Fruit fly (Drosophila melanogaster) whole organism, wandering third instar larva: ENCODE data around the gene CG1789.

Source experiments
- Abd-B ChIP-seq: fragments of >200 bp; optimal IDR thresholded peaks from 2 replicates; lab custom pipeline; 2017; ENCODE audit warnings: missing biosample characterization, missing genetic modification characterization
- CG32264 ChIP-seq: fragments of 200-800 bp; sonication (Bioruptor generic); optimal IDR thresholded peaks from 2 replicates; lab custom pipeline; 2016; ENCODE audit warnings: missing biosample characterization, missing genetic modification characterization
- CG9705 ChIP-seq: fragments of 200-800 bp; sonication (Bioruptor generic); optimal IDR thresholded peaks from 2 replicates; lab custom pipeline; 2018; ENCODE audit warnings: missing biosample characterization, mild to moderate bottlenecking, missing genetic modification characterization
- CrebA ChIP-seq: fragments of 200-800 bp; sonication (Bioruptor generic); optimal IDR thresholded peaks from 2 replicates; lab custom pipeline; 2016; ENCODE audit warnings: missing biosample characterization, mild to moderate bottlenecking, missing genetic modification characterization, borderline replicate concordance
- Dfd ChIP-seq: fragments of >200 bp; optimal IDR thresholded peaks from 2 replicates; lab custom pipeline; 2017; ENCODE audit warnings: missing biosample characterization, missing genetic modification characterization
- Dif ChIP-seq: fragments of 200-275, 200-300 bp; sonication (Bioruptor generic); optimal IDR thresholded peaks from 2 replicates; lab custom pipeline; 2018; ENCODE audit warnings: missing biosample characterization, missing genetic modification characterization; ENCODE audit not compliant: partially characterized antibody
- GATAd ChIP-seq: sonication (Bioruptor generic); optimal IDR thresholded peaks from 2 replicates; lab custom pipeline; 2016; ENCODE audit warnings: missing biosample characterization, missing genetic modification characterization
- HLH106 ChIP-seq: fragments of 200-800 bp; optimal IDR thresholded peaks from 3 replicates; lab custom pipeline; 2019; ENCODE audit warnings: missing biosample characterization, mild to moderate bottlenecking, missing genetic modification characterization, moderate library complexity
- Hnf4 ChIP-seq: fragments of 200-800 bp; sonication (Bioruptor generic); optimal IDR thresholded peaks from 2 replicates; lab custom pipeline; 2016; ENCODE audit warnings: missing biosample characterization, mild to moderate bottlenecking, missing genetic modification characterization
- Hr78 ChIP-seq: fragments of >200 bp; optimal IDR thresholded peaks from 2 replicates; lab custom pipeline; 2017; ENCODE audit warnings: missing biosample characterization, missing genetic modification characterization
- Hr83 ChIP-seq: fragments of 200-300 bp; sonication (Bioruptor generic); optimal IDR thresholded peaks from 2 replicates; lab custom pipeline; 2016; ENCODE audit warnings: missing biosample characterization, mild to moderate bottlenecking, missing genetic modification characterization, moderate library complexity; ENCODE audit not compliant: poor library complexity, severe bottlenecking
- Jra ChIP-seq: sonication (Bioruptor generic); optimal IDR thresholded peaks from 2 replicates; lab custom pipeline; 2016; ENCODE audit warnings: missing biosample characterization, missing genetic modification characterization
- Mio ChIP-seq: sonication (Bioruptor generic); optimal IDR thresholded peaks from 2 replicates; lab custom pipeline; 2016; ENCODE audit warnings: missing biosample characterization, missing genetic modification characterization
- Myc ChIP-seq: fragments of >200 bp; optimal IDR thresholded peaks from 2 replicates; lab custom pipeline; 2017
- N ChIP-seq: fragments of >200 bp; optimal IDR thresholded peaks from 2 replicates; lab custom pipeline; 2018; ENCODE audit warnings: missing biosample characterization, missing external identifiers, missing genetic modification characterization
- OdsH ChIP-seq: fragments of 200-800 bp; sonication (Bioruptor generic); optimal IDR thresholded peaks from 2 replicates; lab custom pipeline; 2016; ENCODE audit warnings: missing biosample characterization, mild to moderate bottlenecking, missing genetic modification characterization
- Rel ChIP-seq, 2 experiments: fragments of 200-800 bp; sonication (Bioruptor generic) in 1 of 2; optimal IDR thresholded peaks; 2 replicates in 1 of 2; 3 replicates in 1 of 2; lab custom pipeline; 2016 to 2019; ENCODE audit warnings: mild to moderate bottlenecking in 2 of 2, missing biosample characterization in 2 of 2, missing genetic modification characterization in 2 of 2, moderate library complexity in 1 of 2
- Sp1 ChIP-seq: fragments of 200-800 bp; sonication (Bioruptor generic); optimal IDR thresholded peaks from 3 replicates; lab custom pipeline; 2019; ENCODE audit warnings: missing biosample characterization, mild to moderate bottlenecking, missing genetic modification characterization, moderate library complexity
- Vsx2 ChIP-seq: fragments of 200-300, 225-300 bp; sonication (Bioruptor generic); optimal IDR thresholded peaks from 2 replicates; lab custom pipeline; 2018; ENCODE audit warnings: missing biosample characterization, missing genetic modification characterization; ENCODE audit not compliant: partially characterized antibody
- br ChIP-seq: fragments of 200-800 bp; sonication (Bioruptor generic); optimal IDR thresholded peaks from 2 replicates; lab custom pipeline; 2016; ENCODE audit warnings: missing biosample characterization, missing genetic modification characterization
- brk ChIP-seq: fragments of 200-800 bp; sonication (Bioruptor generic); optimal IDR thresholded peaks from 2 replicates; lab custom pipeline; 2016; ENCODE audit warnings: missing biosample characterization, mild to moderate bottlenecking, missing genetic modification characterization
- dl ChIP-seq, 2 experiments: fragments of 175-275, 200-275 bp in 1 of 2; fragments of 200-275 bp in 1 of 2; sonication (Bioruptor generic); optimal IDR thresholded peaks; lab custom pipeline; 2018; ENCODE audit warnings: mild to moderate bottlenecking in 2 of 2, missing biosample characterization in 2 of 2, missing genetic modification characterization in 2 of 2, moderate library complexity in 2 of 2; ENCODE audit not compliant: partially characterized antibody in 2 of 2, insufficient read depth in 1 of 2
- dmrt93B ChIP-seq: fragments of 200-800 bp; sonication (Bioruptor generic); optimal IDR thresholded peaks from 2 replicates; lab custom pipeline; 2018; ENCODE audit warnings: missing biosample characterization, mild to moderate bottlenecking, missing genetic modification characterization
- dsf ChIP-seq: sonication (Bioruptor generic); optimal IDR thresholded peaks from 2 replicates; lab custom pipeline; 2016; ENCODE audit warnings: missing biosample characterization, missing genetic modification characterization, borderline replicate concordance
- ey ChIP-seq: fragments of 200-800 bp; sonication (Bioruptor generic); optimal IDR thresholded peaks from 2 replicates; lab custom pipeline; 2016; ENCODE audit warnings: missing biosample characterization, missing genetic modification characterization
- foxo ChIP-seq, 2 experiments: fragments of 200-800 bp; sonication (Bioruptor generic); optimal IDR thresholded peaks; 2 replicates in 1 of 2; 3 replicates in 1 of 2; lab custom pipeline; 2016 to 2017; ENCODE audit warnings: missing biosample characterization in 2 of 2, missing genetic modification characterization in 2 of 2
- fru ChIP-seq: fragments of 200-800 bp; sonication (Bioruptor generic); optimal IDR thresholded peaks from 3 replicates; lab custom pipeline; 2016; ENCODE audit warnings: missing biosample characterization, mild to moderate bottlenecking, missing genetic modification characterization
- h ChIP-seq: fragments of 200-800 bp; sonication (Bioruptor generic); optimal IDR thresholded peaks from 3 replicates; lab custom pipeline; 2016; ENCODE audit warnings: missing biosample characterization, mild to moderate bottlenecking, missing genetic modification characterization
- jim ChIP-seq: fragments of 175-275, 200-325 bp; sonication (Bioruptor generic); optimal IDR thresholded peaks from 2 replicates; lab custom pipeline; 2016; ENCODE audit warnings: missing biosample characterization, mild to moderate bottlenecking, missing genetic modification characterization
- lola ChIP-seq: fragments of >200 bp; optimal IDR thresholded peaks from 2 replicates; lab custom pipeline; 2017; ENCODE audit warnings: missing biosample characterization, missing genetic modification characterization
- pan ChIP-seq: fragments of >200 bp; optimal IDR thresholded peaks from 2 replicates; lab custom pipeline; 2017
- psq ChIP-seq: fragments of 200-800 bp; sonication (Bioruptor generic); optimal IDR thresholded peaks from 3 replicates; lab custom pipeline; 2017; ENCODE audit warnings: missing biosample characterization, mild to moderate bottlenecking, missing genetic modification characterization, moderate library complexity
- rgr ChIP-seq: fragments of 200-800 bp; sonication (Bioruptor generic); optimal IDR thresholded peaks from 3 replicates; lab custom pipeline; 2016; ENCODE audit warnings: missing biosample characterization, mild to moderate bottlenecking, missing genetic modification characterization
- sage ChIP-seq: fragments of 200-800 bp; sonication (Bioruptor generic); optimal IDR thresholded peaks from 2 replicates; lab custom pipeline; 2016; ENCODE audit warnings: missing biosample characterization, mild to moderate bottlenecking, missing genetic modification characterization
- sv ChIP-seq: fragments of 200-800 bp; sonication (Bioruptor generic); optimal IDR thresholded peaks from 3 replicates; lab custom pipeline; 2016; ENCODE audit warnings: missing biosample characterization, missing genetic modification characterization
- tai ChIP-seq: sonication (Bioruptor generic); optimal IDR thresholded peaks from 2 replicates; lab custom pipeline; 2016; ENCODE audit warnings: missing biosample characterization, missing genetic modification characterization
- usp ChIP-seq: fragments of >200 bp; optimal IDR thresholded peaks from 2 replicates; lab custom pipeline; 2017; ENCODE audit warnings: missing biosample characterization, missing genetic modification characterization
- woc ChIP-seq: sonication (Bioruptor generic); optimal IDR thresholded peaks from 2 replicates; lab custom pipeline; 2016; ENCODE audit warnings: missing biosample characterization, mild to moderate bottlenecking, missing genetic modification characterization

The CG1789 gene

dm6 chrX:8753703-8754102 is 33.4 kb downstream of the CG1789 start:
- no peak for TF ChIP-seq usp
- no peak for TF ChIP-seq dmrt93B (GFP tag; lab: Kevin White, UChicago)

- peak; percentile 53 for TF ChIP-seq Hnf4
- peak; percentile 42 for TF ChIP-seq rgr (GFP tag; lab: Kevin White, UChicago)
- no peak for TF ChIP-seq Vsx2 (GFP tag; lab: Kevin White, UChicago)
- peak in 1 of 2 experiments; percentile 64 for TF ChIP-seq foxo (GFP tag; optimal IDR thresholded peaks at IDR 0.05; lab: Kevin White, UChicago)
- no peak for TF ChIP-seq Rel (GFP tag; optimal IDR thresholded peaks at IDR 0.05; lab: Kevin White, UChicago)
- TF ChIP-seq Rel (tag; optimal IDR thresholded peaks at IDR 0.05; lab: Kevin White, UChicago) = no peak
- TF ChIP-seq ey (GFP tag; lab: Kevin White, UChicago) = peak; percentile 64
- no peak for TF ChIP-seq Dfd
- TF ChIP-seq woc (GFP tag; lab: Kevin White, UChicago) = peak; percentile 15
- TF ChIP-seq usp = no peak
- no peak for TF ChIP-seq lola (GFP tag; lab: Kevin White, UChicago)
- TF ChIP-seq Sp1 (GFP tag; lab: Kevin White, UChicago) = peak; percentile 40
- peak; percentile 60 for TF ChIP-seq fru
- TF ChIP-seq br = peak; percentile 28
- no peak for TF ChIP-seq Hr83
- no peak for TF ChIP-seq sv (GFP tag; lab: Kevin White, UChicago)
- TF ChIP-seq OdsH = peak; percentile 35
- peak; percentile 39 for TF ChIP-seq CG9705 (GFP tag; lab: Kevin White, UChicago)
- peak; percentile 65 for TF ChIP-seq HLH106 (tag; lab: Kevin White, UChicago)
- TF ChIP-seq sage = no peak
- TF ChIP-seq psq (GFP tag; lab: Kevin White, UChicago) = peak; percentile 22
- peak; percentile 62 for TF ChIP-seq h (GFP tag; lab: Kevin White, UChicago)
- TF ChIP-seq pan (lab: Kevin White, UChicago) = no peak
- TF ChIP-seq dsf = no peak
- TF ChIP-seq dmrt93B (GFP tag; lab: Kevin White, UChicago) = peak; percentile 42
Measured at dm6 chrX:8755352-8755751, 35.0 kb downstream of the CG1789 start.

- no peak for TF ChIP-seq jim (GFP tag; lab: Kevin White, UChicago)
- peak; percentile 17 for TF ChIP-seq Myc (lab: Kevin White, UChicago)
- peak; percentile 50 for TF ChIP-seq Dfd
- TF ChIP-seq dl (GFP tag; optimal IDR thresholded peaks at IDR 0.05; lab: Kevin White, UChicago; ENCODE audit: insufficient read depth in 1 of 2, partially characterized antibody in 2 of 2) = peak; percentile 29 to 86
- TF ChIP-seq woc (GFP tag; lab: Kevin White, UChicago) = no peak
- no peak for TF ChIP-seq CG32264 (GFP tag; lab: Kevin White, UChicago)
- peak; percentile 81 for TF ChIP-seq Dif (GFP tag; lab: Kevin White, UChicago)
Measured at dm6 chrX:8757775-8758363, 37.5 kb downstream of the CG1789 start.

dm6 chrX:8762260-8762659 is 41.9 kb downstream of the CG1789 start:
- TF ChIP-seq Rel (GFP tag; optimal IDR thresholded peaks at IDR 0.05; lab: Kevin White, UChicago) (no peak), Rel (tag; optimal IDR thresholded peaks at IDR 0.05; lab: Kevin White, UChicago) (no peak), lola (GFP tag; lab: Kevin White, UChicago) (no peak), rgr (GFP tag; lab: Kevin White, UChicago) (peak; percentile 26), Myc (lab: Kevin White, UChicago) (no peak), fru (peak; percentile 42), Abd-B (GFP tag; lab: Kevin White, UChicago) (no peak), CG9705 (GFP tag; lab: Kevin White, UChicago) (no peak), tai (GFP tag; lab: Kevin White, UChicago) (no peak), Sp1 (GFP tag; lab: Kevin White, UChicago) (no peak), br (no peak), ey (GFP tag; lab: Kevin White, UChicago) (peak; percentile 58), dl (GFP tag; optimal IDR thresholded peaks at IDR 0.05; lab: Kevin White, UChicago; ENCODE audit: insufficient read depth in 1 of 2, partially characterized antibody in 2 of 2) (no peak), foxo (GFP tag; optimal IDR thresholded peaks at IDR 0.05; lab: Kevin White, UChicago) (peak in 1 of 2 experiments; percentile 34), sage (no peak), Jra (GFP tag; lab: Kevin White, UChicago) (no peak), sv (GFP tag; lab: Kevin White, UChicago) (no peak), HLH106 (tag; lab: Kevin White, UChicago) (peak; percentile 30), jim (GFP tag; lab: Kevin White, UChicago) (no peak), usp (no peak), pan (lab: Kevin White, UChicago) (no peak), h (GFP tag; lab: Kevin White, UChicago) (peak; percentile 44), brk (GFP tag; lab: Kevin White, UChicago) (no peak), Hr78 (GFP tag; lab: Kevin White, UChicago) (no peak), dmrt93B (GFP tag; lab: Kevin White, UChicago) (no peak), Hnf4 (peak; percentile 17), psq (GFP tag; lab: Kevin White, UChicago) (peak; percentile 11), CrebA (no peak), Vsx2 (GFP tag; lab: Kevin White, UChicago) (no peak), woc (GFP tag; lab: Kevin White, UChicago) (peak; percentile 42), OdsH (peak; percentile 28), GATAd (GFP tag; lab: Kevin White, UChicago) (no peak), Hr83 (no peak), Mio (GFP tag; lab: Kevin White, UChicago) (no peak), CG32264 (GFP tag; lab: Kevin White, UChicago) (no peak), Dfd (no peak), dsf (no peak), N (GFP tag; lab: Kevin White, UChicago) (no peak)
